Worm (Caenorhabditis elegans) whole organism, L4 larva: ENCODE data around the gene rei-1.
A peak's percentile ranks its signal among the peaks of the same experiment; 100 is the strongest.

Experiments
- F10B5.3 ChIP-seq: sonication (generic microtip); optimal IDR thresholded peaks from 2 replicates; lab custom pipeline; 2016; ENCODE audit warnings: mild to moderate bottlenecking, missing genetic modification characterization, missing compliant biosample characterization
- F26F4.8 ChIP-seq: fragments of 200-800 bp; sonication (Bioruptor generic); conservative IDR thresholded peaks from 2 replicates; pipeline ENCODE4 v1.3.6; 2022; ENCODE audit warnings: missing genetic modification characterization, missing compliant biosample characterization
- T26A8.4 ChIP-seq: fragments of 200-800 bp; sonication (Bioruptor generic); IDR thresholded peaks from 2 replicates; pipeline ENCODE4 v1.3.6; 2022; ENCODE audit warnings: missing genetic modification characterization, missing compliant biosample characterization
- Y105C5A.15 ChIP-seq: fragments of 200-800 bp; sonication (Bioruptor generic); IDR thresholded peaks from 2 replicates; pipeline ENCODE4 v1.3.6; 2022; ENCODE audit warnings: missing genetic modification characterization, missing compliant biosample characterization
- Y48G9A.11 ChIP-seq: fragments of 200-800 bp; sonication (Bioruptor generic); IDR thresholded peaks from 2 replicates; pipeline ENCODE4 v1.3.6; 2022; ENCODE audit warnings: missing genetic modification reagents, missing genetic modification characterization, missing compliant biosample characterization
- ZK546.5 ChIP-seq, 2 experiments: sonication (generic microtip); optimal IDR thresholded peaks; 2 replicates each; lab custom pipeline; 2017; ENCODE audit warnings: missing biosample characterization in 2 of 2, missing genetic modification characterization in 2 of 2
- ama-1 ChIP-seq: fragments of 150-350 bp; optimal IDR thresholded peaks from 2 replicates; lab custom pipeline; 2014; ENCODE audit warnings: inconsistent platforms, mixed read lengths
- arid-1 ChIP-seq: fragments of 200-800 bp; sonication (Bioruptor generic); conservative IDR thresholded peaks from 2 replicates; pipeline ENCODE4 v1.3.6; 2022; ENCODE audit warnings: missing genetic modification reagents, missing genetic modification characterization, missing compliant biosample characterization
- attf-4 ChIP-seq: sonication (generic microtip); optimal IDR thresholded peaks from 3 replicates; lab custom pipeline; 2017; ENCODE audit warnings: missing biosample characterization, missing genetic modification characterization
- ceh-20 ChIP-seq: fragments of 200-800 bp; sonication (Bioruptor generic); IDR thresholded peaks from 2 replicates; pipeline ENCODE4 v1.3.6; 2022; ENCODE audit warnings: missing genetic modification reagents, missing genetic modification characterization, missing compliant biosample characterization
- ceh-28 ChIP-seq: fragments of 150-350 bp; optimal IDR thresholded peaks from 2 replicates; lab custom pipeline; 2014; ENCODE audit warnings: missing biosample characterization, missing genetic modification reagents, missing genetic modification characterization
- ceh-32 ChIP-seq: sonication (generic microtip); optimal IDR thresholded peaks from 2 replicates; lab custom pipeline; 2016; ENCODE audit warnings: mild to moderate bottlenecking, missing genetic modification characterization, missing compliant biosample characterization; ENCODE audit not compliant: poor library complexity
- ceh-82 ChIP-seq: sonication (generic microtip); optimal IDR thresholded peaks from 2 replicates; lab custom pipeline; 2017; ENCODE audit warnings: missing biosample characterization, missing genetic modification characterization
- ctbp-1 ChIP-seq: fragments of 200-800 bp; sonication (Bioruptor generic); IDR thresholded peaks from 2 replicates; pipeline ENCODE4 v1.3.6; 2022; ENCODE audit warnings: missing genetic modification reagents, missing genetic modification characterization, missing compliant biosample characterization
- duxl-1 ChIP-seq: sonication (generic microtip); optimal IDR thresholded peaks from 2 replicates; lab custom pipeline; 2016; ENCODE audit warnings: mild to moderate bottlenecking, missing genetic modification characterization, moderate library complexity, missing compliant biosample characterization; ENCODE audit not compliant: poor library complexity
- egl-43 ChIP-seq: fragments of 200-800 bp; sonication (Bioruptor generic); IDR thresholded peaks from 2 replicates; pipeline ENCODE4 v1.3.6; 2022; ENCODE audit warnings: missing genetic modification reagents, missing genetic modification characterization, missing compliant biosample characterization
- hlh-11 ChIP-seq: fragments of 200-800 bp; sonication (Bioruptor generic); optimal IDR thresholded peaks from 2 replicates; lab custom pipeline; 2018; ENCODE audit warnings: mild to moderate bottlenecking, missing genetic modification characterization, missing compliant biosample characterization
- hlh-30 ChIP-seq: sonication (generic microtip); optimal IDR thresholded peaks from 2 replicates; lab custom pipeline; 2017; ENCODE audit warnings: antibody characterized with exemption, mild to moderate bottlenecking, missing genetic modification characterization, missing compliant biosample characterization; ENCODE audit not compliant: insufficient read depth
- hmg-1.1 ChIP-seq: fragments of 200-800 bp; sonication (Bioruptor generic); IDR thresholded peaks from 2 replicates; pipeline ENCODE4 v1.3.6; 2022; ENCODE audit warnings: missing genetic modification reagents, missing genetic modification characterization, missing compliant biosample characterization
- lin-13 ChIP-seq: fragments of 150-350 bp; optimal IDR thresholded peaks from 2 replicates; lab custom pipeline; 2014; ENCODE audit warnings: missing biosample characterization, missing genetic modification reagents, missing genetic modification characterization
- lin-15B ChIP-seq: fragments of 150-350 bp; sonication (generic microtip); optimal IDR thresholded peaks from 3 replicates; lab custom pipeline; 2014; ENCODE audit warnings: missing biosample characterization, missing genetic modification characterization
- lin-29 ChIP-seq: fragments of 200-800 bp; sonication (Bioruptor generic); IDR thresholded peaks from 2 replicates; pipeline ENCODE4 v1.3.6; 2022; ENCODE audit warnings: missing genetic modification reagents, missing genetic modification characterization, missing compliant biosample characterization
- lin-38 ChIP-seq: fragments of 200-800 bp; sonication (Bioruptor generic); IDR thresholded peaks from 2 replicates; pipeline ENCODE4 v1.3.6; 2022; ENCODE audit warnings: missing genetic modification reagents, missing genetic modification characterization, missing compliant biosample characterization
- madf-5 ChIP-seq, 2 experiments: fragments of 200-800 bp; sonication (Bioruptor generic); IDR thresholded peaks; 2 replicates each; pipeline ENCODE4 v1.3.6; 2022; ENCODE audit warnings: missing compliant biosample characterization in 2 of 2, missing genetic modification characterization in 2 of 2
- mdl-1 ChIP-seq, 2 experiments: fragments of 150-350 bp in 1 of 2; sonication (generic microtip) in 1 of 2; optimal IDR thresholded peaks; 2 replicates each; lab custom pipeline; 2014 to 2017; ENCODE audit warnings: missing biosample characterization in 2 of 2, missing genetic modification characterization in 2 of 2
- mdt-29 ChIP-seq: fragments of 200-800 bp; sonication (Bioruptor generic); IDR thresholded peaks from 2 replicates; pipeline ENCODE4 v1.3.6; 2022; ENCODE audit warnings: missing genetic modification reagents, missing genetic modification characterization, missing compliant biosample characterization
- mep-1 ChIP-seq: fragments of 150-350 bp; sonication (generic microtip); optimal IDR thresholded peaks from 3 replicates; lab custom pipeline; 2014; ENCODE audit warnings: missing biosample characterization, missing genetic modification characterization
- mxl-2 ChIP-seq: fragments of 200-800 bp; sonication (Bioruptor generic); conservative IDR thresholded peaks from 2 replicates; pipeline ENCODE4 v1.3.6; 2022; ENCODE audit warnings: missing genetic modification reagents, missing genetic modification characterization, missing compliant biosample characterization
- mxl-3 ChIP-seq: fragments of 200-800 bp; sonication (Bioruptor generic); optimal IDR thresholded peaks from 2 replicates; lab custom pipeline; 2018; ENCODE audit warnings: mild to moderate bottlenecking, missing genetic modification characterization, missing compliant biosample characterization
- nhr-11 ChIP-seq: fragments of 150-350 bp; optimal IDR thresholded peaks from 2 replicates; lab custom pipeline; 2014; ENCODE audit warnings: missing biosample characterization, missing genetic modification characterization
- nhr-237 ChIP-seq: sonication (generic microtip); optimal IDR thresholded peaks from 2 replicates; lab custom pipeline; 2017; ENCODE audit warnings: missing biosample characterization, missing genetic modification characterization
- nhr-25 ChIP-seq: sonication (generic microtip); optimal IDR thresholded peaks from 2 replicates; lab custom pipeline; 2017; ENCODE audit warnings: missing genetic modification characterization, mild to moderate bottlenecking, missing compliant biosample characterization, antibody characterized with exemption, moderate library complexity, borderline replicate concordance; ENCODE audit not compliant: insufficient read depth
- nhr-28 ChIP-seq: fragments of 150-350 bp; optimal IDR thresholded peaks from 2 replicates; lab custom pipeline; 2014; ENCODE audit warnings: missing biosample characterization, missing genetic modification characterization
- nhr-41 ChIP-seq: fragments of 200-800 bp; sonication (Bioruptor generic); IDR thresholded peaks from 2 replicates; pipeline ENCODE4 v1.3.6; 2022; ENCODE audit warnings: missing genetic modification reagents, missing genetic modification characterization, missing compliant biosample characterization
- nhr-48 ChIP-seq: sonication (generic microtip); optimal IDR thresholded peaks from 2 replicates; lab custom pipeline; 2016; ENCODE audit warnings: mild to moderate bottlenecking, missing genetic modification characterization, missing compliant biosample characterization
- pha-4 ChIP-seq, 2 experiments: fragments of 150-350 bp in 1 of 2; fragments of 200-800 bp in 1 of 2; sonication (Bioruptor generic) in 1 of 2; IDR thresholded peaks in 1 of 2; optimal IDR thresholded peaks in 1 of 2; 2 replicates each; pipeline versions ENCODE4 v1.3.6 to Lab custom; 2014 to 2022; ENCODE audit warnings: missing genetic modification characterization in 2 of 2, missing genetic modification reagents in 2 of 2, missing biosample characterization in 1 of 2, missing compliant biosample characterization in 1 of 2
- php-3 ChIP-seq: fragments of 200-800 bp; sonication (Bioruptor generic); IDR thresholded peaks from 2 replicates; pipeline ENCODE4 v1.3.6; 2022; ENCODE audit warnings: missing genetic modification reagents, missing genetic modification characterization, missing compliant biosample characterization
- pqm-1 ChIP-seq: sonication (generic microtip); optimal IDR thresholded peaks from 2 replicates; lab custom pipeline; 2017; ENCODE audit warnings: missing biosample characterization, missing genetic modification characterization
- set-16 ChIP-seq: fragments of 200-800 bp; sonication (Bioruptor generic); IDR thresholded peaks from 2 replicates; pipeline ENCODE4 v1.3.6; 2022; ENCODE audit warnings: missing genetic modification reagents, missing genetic modification characterization, missing compliant biosample characterization
- snpc-1.2 ChIP-seq: fragments of 200-800 bp; sonication (Bioruptor generic); IDR thresholded peaks from 2 replicates; pipeline ENCODE4 v1.3.6; 2022; ENCODE audit warnings: missing genetic modification reagents, missing genetic modification characterization, missing compliant biosample characterization
- unc-130 ChIP-seq: sonication (generic microtip); optimal IDR thresholded peaks from 2 replicates; lab custom pipeline; 2016; ENCODE audit warnings: missing genetic modification reagents, missing genetic modification characterization, missing compliant biosample characterization
- unc-39 ChIP-seq: sonication (generic microtip); optimal IDR thresholded peaks from 2 replicates; lab custom pipeline; 2017; ENCODE audit warnings: missing biosample characterization, missing genetic modification characterization
- unc-62 ChIP-seq, 3 experiments: fragments of 150-350 bp in 1 of 3; sonication (generic microtip); optimal IDR thresholded peaks in 2 of 3; peaks in 1 of 3; 1 replicate in 1 of 3; 2 replicates in 2 of 3; lab custom pipeline; 2014 to 2017; ENCODE audit warnings: missing biosample characterization in 3 of 3, missing genetic modification characterization in 3 of 3, missing genetic modification reagents in 3 of 3, missing genotype in 1 of 3
- zag-1 ChIP-seq: fragments of 150-350 bp; optimal IDR thresholded peaks from 2 replicates; lab custom pipeline; 2014; ENCODE audit warnings: missing biosample characterization, missing genetic modification characterization
- zfp-3 ChIP-seq: fragments of 200-800 bp; sonication (Bioruptor generic); conservative IDR thresholded peaks from 2 replicates; pipeline ENCODE4 v1.3.6; 2022; ENCODE audit warnings: missing genetic modification reagents, missing genetic modification characterization, missing compliant biosample characterization
- ztf-7 ChIP-seq: fragments of 150-350 bp; optimal IDR thresholded peaks from 2 replicates; lab custom pipeline; 2014; ENCODE audit warnings: missing biosample characterization, missing genetic modification characterization

rei-1 gene

DNA sequence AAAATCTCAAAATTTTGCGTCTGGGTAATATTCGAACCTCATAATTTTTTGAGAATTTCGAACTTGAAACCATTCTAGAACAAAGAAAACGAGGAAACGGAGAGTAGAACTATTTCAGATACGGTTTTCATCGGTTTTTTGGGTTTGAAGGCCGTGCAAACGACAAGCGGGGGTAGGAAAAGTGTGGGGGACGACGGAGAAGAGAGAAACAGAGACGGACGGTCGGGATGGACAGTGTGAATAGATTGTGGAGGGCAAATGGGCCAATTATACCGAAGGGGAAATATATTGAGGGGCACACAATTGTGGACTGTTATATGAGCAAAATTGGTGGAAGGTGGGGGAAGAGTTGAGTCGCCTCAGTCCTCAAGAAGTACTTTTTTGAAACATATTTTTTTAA lies 761 bp upstream of the rei-1 start:
- TF ChIP-seq T26A8.4 (GFP tag; lab: Robert Waterston, UW), result no peak
- TF ChIP-seq egl-43 (GFP tag; lab: Robert Waterston, UW), result 0 out of 2 replicates have a peak, but pooled peaks have one; percentile 9
- 0 out of 2 replicates have a peak, but pooled peaks have one; percentile 55 for TF ChIP-seq zfp-3 (GFP tag; lab: Robert Waterston, UW)
- TF ChIP-seq zag-1 (tag; lab: Kevin White, UChicago), result no peak
- TF ChIP-seq hmg-1.1 (GFP tag; lab: Robert Waterston, UW), result peak; percentile 19; the same call in 1 of the 2 replicates
- no peak for TF ChIP-seq php-3 (GFP tag; lab: Robert Waterston, UW)
- TF ChIP-seq Y105C5A.15 (GFP tag; lab: Robert Waterston, UW), result no peak
- TF ChIP-seq lin-38 (GFP tag; lab: Robert Waterston, UW), result no peak
- no peak for TF ChIP-seq hlh-11 (tag; lab: Kevin White, UChicago)
- TF ChIP-seq nhr-237 (tag; lab: Kevin White, UChicago), result no peak
- no peak for TF ChIP-seq nhr-25 (tag; lab: Kevin White, UChicago)
- TF ChIP-seq ama-1 (lab: Kevin White, UChicago), result peak; percentile 12
- no peak for TF ChIP-seq nhr-41 (GFP tag; lab: Robert Waterston, UW)

DNA sequence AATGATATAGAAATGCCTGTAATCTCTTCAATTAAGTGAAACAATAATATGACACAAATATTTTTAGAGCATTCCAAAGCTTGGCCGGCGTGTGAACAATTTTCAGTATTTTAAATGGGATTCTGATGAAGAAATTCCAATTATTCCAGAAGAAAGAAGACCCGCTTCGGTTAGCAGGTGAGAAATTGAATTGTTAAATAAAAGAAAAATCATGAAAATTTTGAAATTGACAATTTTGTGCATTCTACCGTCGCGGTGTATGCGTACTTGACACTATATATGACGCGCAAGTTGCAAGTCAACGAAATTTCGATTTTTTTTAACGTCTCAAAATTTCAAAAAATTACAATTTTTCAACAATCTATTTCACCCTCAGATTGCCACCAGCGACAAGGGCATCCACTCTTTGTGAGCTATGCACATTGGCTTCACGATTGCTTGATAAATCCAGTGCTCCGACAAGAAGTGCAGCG lies 1.6 kb downstream of the rei-1 start:
- TF ChIP-seq mdl-1 (tag; optimal IDR thresholded peaks at IDR 0.05; lab: Kevin White, UChicago) (no peak), ztf-7 (no peak), egl-43 (GFP tag; lab: Robert Waterston, UW) (0 out of 2 replicates have a peak, but pooled peaks have one; percentile 34), Y105C5A.15 (GFP tag; lab: Robert Waterston, UW) (no peak), lin-15B (tag; lab: Kevin White, UChicago) (no peak), nhr-237 (tag; lab: Kevin White, UChicago) (no peak), snpc-1.2 (GFP tag; lab: Robert Waterston, UW) (peak; percentile 34; the same call in 1 of the 2 replicates), mdt-29 (no peak), hlh-30 (tag; lab: Kevin White, UChicago) (no peak), madf-5 (GFP tag; IDR thresholded peaks at IDR 0.05; lab: Robert Waterston, UW) (no peak), ZK546.5 (tag; optimal IDR thresholded peaks at IDR 0.05; lab: Kevin White, UChicago) (no peak), zfp-3 (GFP tag; lab: Robert Waterston, UW) (0 out of 2 replicates have a peak, but pooled peaks have one; percentile 13), duxl-1 (tag; lab: Kevin White, UChicago) (peak; percentile 75), attf-4 (tag; lab: Kevin White, UChicago) (no peak), mxl-2 (GFP tag; lab: Robert Waterston, UW) (no peak), unc-39 (tag; lab: Kevin White, UChicago) (no peak), pqm-1 (no peak), ceh-82 (no peak), hlh-11 (tag; lab: Kevin White, UChicago) (no peak), php-3 (GFP tag; lab: Robert Waterston, UW) (peak; percentile 16; the same call in 1 of the 2 replicates), nhr-11 (tag; lab: Kevin White, UChicago) (no peak), ctbp-1 (GFP tag; lab: Robert Waterston, UW) (no peak), ceh-28 (tag; lab: Kevin White, UChicago) (no peak), nhr-28 (tag; lab: Kevin White, UChicago) (no peak), set-16 (GFP tag; lab: Robert Waterston, UW) (no peak), arid-1 (GFP tag; lab: Robert Waterston, UW) (0 out of 2 replicates have a peak, but pooled peaks have one; percentile 25), T26A8.4 (GFP tag; lab: Robert Waterston, UW) (no peak), ceh-20 (GFP tag; lab: Robert Waterston, UW) (no peak), lin-29 (GFP tag; lab: Robert Waterston, UW) (no peak), unc-62 (GFP tag; optimal IDR thresholded peaks at IDR 0.05 in 1 of 2; lab: Kevin White, UChicago) (no peak), unc-62 (tag; optimal IDR thresholded peaks at IDR 0.05; lab: Kevin White, UChicago) (no peak), nhr-48 (tag; lab: Kevin White, UChicago) (no peak), F26F4.8 (GFP tag; lab: Robert Waterston, UW) (no peak), ceh-32 (tag; lab: Kevin White, UChicago) (no peak), Y48G9A.11 (GFP tag; lab: Robert Waterston, UW) (no peak), mep-1 (tag; lab: Kevin White, UChicago) (peak; percentile 41), F10B5.3 (tag; lab: Kevin White, UChicago) (no peak), lin-13 (GFP tag; lab: Kevin White, UChicago) (no peak), mxl-3 (GFP tag; lab: Kevin White, UChicago) (no peak), ama-1 (lab: Kevin White, UChicago) (peak; percentile 80), pha-4 (GFP tag; IDR thresholded peaks at IDR 0.05; lab: Robert Waterston, UW) (no peak), pha-4 (tag; optimal IDR thresholded peaks at IDR 0.05; lab: Kevin White, UChicago) (no peak), unc-130 (GFP tag; lab: Kevin White, UChicago) (no peak)
